Fruit fly (Drosophila melanogaster): Measurements from ENCODE around the gene REPTOR-BP.
A peak's percentile ranks its signal among the peaks of the same experiment; 100 is the strongest.

REPTOR-BP gene

DNA sequence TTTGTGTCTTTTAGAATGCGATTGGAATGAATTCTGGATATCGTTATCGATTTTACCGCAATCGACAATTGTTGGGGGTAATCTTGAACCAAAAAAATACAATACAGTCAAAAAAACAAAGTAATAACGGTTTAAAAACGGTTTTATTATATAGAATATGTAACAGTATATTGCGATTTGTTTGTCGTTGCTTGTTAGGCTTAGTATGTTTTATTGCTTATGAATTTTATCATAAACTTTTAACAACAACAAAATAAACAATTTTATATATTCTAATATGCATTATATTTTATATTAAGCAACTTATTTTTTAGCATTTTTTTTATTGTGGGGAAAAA is 35.9 kb downstream of the REPTOR-BP start, which contains the start of gene CYLD (continued):
- TF ChIP-seq E2f1 (GFP tag; IDR thresholded peaks at IDR 0.05), result peak; percentile 51; the same call in 1 of the 2 replicates
- peak; percentile 7 for TF ChIP-seq ATbp (GFP tag; optimal IDR thresholded peaks at IDR 0.05)
- TF ChIP-seq Adf1 (GFP tag; IDR thresholded peaks at IDR 0.05), result peak; percentile 40; the same call in 1 of the 2 replicates
- peak; percentile 9 for TF ChIP-seq twi (tag; optimal IDR thresholded peaks at IDR 0.05)
- TF ChIP-seq CG6254 (GFP tag; optimal IDR thresholded peaks at IDR 0.05), result peak; percentile 21
- peak; percentile 29 for TF ChIP-seq Max (GFP tag; optimal IDR thresholded peaks at IDR 0.05)
- peak; percentile 75 for TF ChIP-seq Fer3 (tag; optimal IDR thresholded peaks at IDR 0.05)
- TF ChIP-seq CG15269 (tag; optimal IDR thresholded peaks at IDR 0.05), result peak; percentile 81
- peak; percentile 75 for TF ChIP-seq CG12299 (tag; optimal IDR thresholded peaks at IDR 0.05)
- no peak for TF ChIP-seq YL-1 (GFP tag; optimal IDR thresholded peaks at IDR 0.05)
- no peak for TF ChIP-seq hkb (optimal IDR thresholded peaks at IDR 0.05)
- peak; percentile 85 for TF ChIP-seq hkb (GFP tag; IDR thresholded peaks at IDR 0.05)
- TF ChIP-seq kay (GFP tag; optimal IDR thresholded peaks at IDR 0.05), result peak; percentile 28
- peak; percentile 85 for TF ChIP-seq CG2712 (tag; optimal IDR thresholded peaks at IDR 0.05)
- TF ChIP-seq CG2678 (tag; optimal IDR thresholded peaks at IDR 0.05), result peak; percentile 83
- peak; percentile 67 for TF ChIP-seq Fer1 (GFP tag; optimal IDR thresholded peaks at IDR 0.05)
- no peak for TF ChIP-seq insv (GFP tag; optimal IDR thresholded peaks at IDR 0.05)
- TF ChIP-seq CG34376 (GFP tag; optimal IDR thresholded peaks at IDR 0.05), result peak; percentile 19
- peak; percentile 20 for TF ChIP-seq CG3407 (GFP tag; optimal IDR thresholded peaks at IDR 0.05)
- peak; percentile 83 for TF ChIP-seq CG18262 (tag; optimal IDR thresholded peaks at IDR 0.05)
- TF ChIP-seq H2.0 (GFP tag; IDR thresholded peaks at IDR 0.05), result peak; percentile 66
- no peak for TF ChIP-seq z (GFP tag; IDR thresholded peaks at IDR 0.05)
- peak; percentile 86 for TF ChIP-seq zf30C (GFP tag; optimal IDR thresholded peaks at IDR 0.05)
- peak; percentile 44; the same call in 1 of the 2 replicates for TF ChIP-seq CG1024 (GFP tag; IDR thresholded peaks at IDR 0.05)
- peak; percentile 63 for TF ChIP-seq CG3281 (GFP tag; optimal IDR thresholded peaks at IDR 0.05)
- no peak; the same call in 1 of the 2 replicates for TF ChIP-seq ranshi (GFP tag; IDR thresholded peaks at IDR 0.05)
- TF ChIP-seq B-H2 (GFP tag; optimal IDR thresholded peaks at IDR 0.05), result peak; percentile 14
- peak; percentile 35 for TF ChIP-seq CG3838 (GFP tag; optimal IDR thresholded peaks at IDR 0.05)
- TF ChIP-seq crc (GFP tag; optimal IDR thresholded peaks at IDR 0.05), result no peak
- no peak for TF ChIP-seq lbe (GFP tag; optimal IDR thresholded peaks at IDR 0.05)
- peak; percentile 13 for TF ChIP-seq CG10431 (GFP tag; optimal IDR thresholded peaks at IDR 0.05)
- TF ChIP-seq gce (GFP tag; IDR thresholded peaks at IDR 0.05), result no peak
- peak; percentile 25 for TF ChIP-seq CG1529 (GFP tag; optimal IDR thresholded peaks at IDR 0.05)
- no peak for TF ChIP-seq kah (GFP tag; optimal IDR thresholded peaks at IDR 0.05)
- TF ChIP-seq CG1233 (GFP tag; optimal IDR thresholded peaks at IDR 0.05), result peak; percentile 62
- TF ChIP-seq gem (tag; optimal IDR thresholded peaks at IDR 0.05), result peak; percentile 89
- TF ChIP-seq CG6765 (GFP tag; optimal IDR thresholded peaks at IDR 0.05), result peak; percentile 18
- TF ChIP-seq CG4424 (GFP tag; optimal IDR thresholded peaks at IDR 0.05), result peak; percentile 71
- peak; percentile 40; the same call in 1 of the 2 replicates for TF ChIP-seq CG11696 (GFP tag; IDR thresholded peaks at IDR 0.05)
- TF ChIP-seq mld (GFP tag; IDR thresholded peaks at IDR 0.05; ENCODE audit: partially characterized antibody), result no peak
- no peak for TF ChIP-seq emc (GFP tag; optimal IDR thresholded peaks at IDR 0.05)
- peak; percentile 33 for TF ChIP-seq HHEX (GFP tag; optimal IDR thresholded peaks at IDR 0.05)
- TF ChIP-seq Eip74EF (GFP tag; optimal IDR thresholded peaks at IDR 0.05), result peak in 1 of 2 experiments; percentile 64
- peak; percentile 63 for TF ChIP-seq salm (tag; optimal IDR thresholded peaks at IDR 0.05)
- TF ChIP-seq Sry-δ (GFP tag; optimal IDR thresholded peaks at IDR 0.05), result peak; percentile 39
- TF ChIP-seq HmgZ (tag; optimal IDR thresholded peaks at IDR 0.05), result peak; percentile 42
- TF ChIP-seq Antp (GFP tag; optimal IDR thresholded peaks at IDR 0.05), result no peak
- TF ChIP-seq pzg (GFP tag; optimal IDR thresholded peaks at IDR 0.05), result peak; percentile 32
- TF ChIP-seq CG6175 (GFP tag; IDR thresholded peaks at IDR 0.05), result no peak
- TF ChIP-seq Dbx (GFP tag; IDR thresholded peaks at IDR 0.05), result peak; percentile 57; the same call in 1 of the 3 replicates
- TF ChIP-seq Bteb2 (GFP tag; optimal IDR thresholded peaks at IDR 0.05), result peak; percentile 24
